Worm (Caenorhabditis elegans) whole organism, L4 larva: ENCODE results near the gene C37C3.1.

Experiments used
- Y48G9A.11 ChIP-seq: fragments of 200-800 bp; sonication (Bioruptor generic); IDR thresholded peaks from 2 replicates; pipeline ENCODE4 v1.3.6; 2022; ENCODE audit warnings: missing genetic modification reagents, missing genetic modification characterization, missing compliant biosample characterization
- ceh-82 ChIP-seq: sonication (generic microtip); optimal IDR thresholded peaks from 2 replicates; lab custom pipeline; 2017; ENCODE audit warnings: missing biosample characterization, missing genetic modification characterization
- dve-1 ChIP-seq: sonication (generic microtip); optimal IDR thresholded peaks from 2 replicates; lab custom pipeline; 2017; ENCODE audit warnings: antibody characterized with exemption, mild to moderate bottlenecking, missing genetic modification characterization, missing compliant biosample characterization; ENCODE audit not compliant: insufficient read depth
- egl-27 ChIP-seq: sonication (generic microtip); optimal IDR thresholded peaks from 3 replicates; lab custom pipeline; 2017; ENCODE audit warnings: missing biosample characterization, missing genetic modification reagents, missing genetic modification characterization
- fos-1 ChIP-seq: fragments of 150-350 bp; optimal IDR thresholded peaks from 2 replicates; lab custom pipeline; 2014; ENCODE audit warnings: missing biosample characterization, missing genetic modification characterization
- pha-4 ChIP-seq, 2 experiments: fragments of 150-350 bp in 1 of 2; fragments of 200-800 bp in 1 of 2; sonication (Bioruptor generic) in 1 of 2; IDR thresholded peaks in 1 of 2; optimal IDR thresholded peaks in 1 of 2; 2 replicates each; pipeline versions ENCODE4 v1.3.6 to Lab custom; 2014 to 2022; ENCODE audit warnings: missing genetic modification characterization in 2 of 2, missing genetic modification reagents in 2 of 2, missing biosample characterization in 1 of 2, missing compliant biosample characterization in 1 of 2

DNA sequence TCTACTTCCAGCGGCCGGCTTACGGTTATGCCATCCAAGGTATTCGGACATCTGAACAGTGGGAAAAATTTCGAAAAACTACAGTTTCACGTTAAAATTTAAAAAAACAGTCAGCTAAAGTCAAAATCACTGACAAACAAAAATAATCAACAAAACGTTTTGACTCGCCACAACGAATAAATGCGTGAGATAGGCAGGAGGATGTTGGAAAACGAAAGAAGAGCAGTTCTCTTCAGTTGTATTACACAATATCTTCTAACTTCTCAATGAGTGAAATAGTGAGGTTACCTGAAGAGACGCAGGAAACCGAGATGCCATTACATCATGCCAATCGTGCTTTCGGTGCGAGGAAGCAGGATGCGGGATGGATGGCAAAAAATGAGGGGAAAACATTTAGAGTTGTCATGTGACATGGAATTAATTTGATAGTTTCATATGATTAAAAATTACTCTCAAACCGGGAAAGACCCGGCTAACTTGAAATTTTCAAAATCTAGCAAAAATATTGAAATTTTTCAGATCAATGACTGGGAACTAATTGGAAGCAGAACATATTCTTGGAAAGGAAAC, 36.1 kb downstream of the C37C3.1 start, which contains the start of gene F40A3.6:
- TF ChIP-seq egl-27 (tag; lab: Kevin White, UChicago) (no peak), ceh-82 (tag; lab: Kevin White, UChicago) (no peak), fos-1 (tag; lab: Kevin White, UChicago) (no peak), dve-1 (tag; lab: Kevin White, UChicago) (no peak), Y48G9A.11 (GFP tag; lab: Robert Waterston, UW) (no peak), pha-4 (GFP tag; IDR thresholded peaks at IDR 0.05; lab: Robert Waterston, UW) (no peak), pha-4 (tag; optimal IDR thresholded peaks at IDR 0.05; lab: Kevin White, UChicago) (no peak)
